Fruit fly (Drosophila melanogaster): ENCODE results near the gene CCY.
"Not testable (repeated sequence)": the region's sequence is repeated elsewhere in the genome, so short reads cannot be mapped to it uniquely, and the experiment has no call there.

CCY gene

dm6 chrY:3649696-3650095, at the start of gene CCY:
TSS of gene CCY (plus strand) at chrY:3649996.
- TF ChIP-seq CG8478 (optimal IDR thresholded peaks at IDR 0.05); pan (optimal IDR thresholded peaks at IDR 0.05); EcR (GFP tag; optimal IDR thresholded peaks at IDR 0.05): not testable (repeated sequence)
